Fruit fly (Drosophila melanogaster) whole organism, embryonic: ENCODE data around the gene rdhB.
A peak's percentile ranks its signal among the peaks of the same experiment; 100 is the strongest.

Experiments
- Ada2b ChIP-seq: fragments of 200-800 bp; sonication (Bioruptor generic); IDR thresholded peaks from 2 replicates; pipeline ENCODE4 v1.3.6; 2022; ENCODE audit warnings: missing biosample characterization, missing genetic modification characterization
- Asciz ChIP-seq: fragments of 200-800 bp; sonication (Bioruptor generic); optimal IDR thresholded peaks from 2 replicates; lab custom pipeline; 2017; ENCODE audit warnings: missing biosample characterization, mild to moderate bottlenecking, missing genetic modification characterization, missing genetic modification reagents
- BEAF-32 ChIP-seq: fragments of 200-800 bp; sonication (Bioruptor generic); optimal IDR thresholded peaks from 3 replicates; lab custom pipeline; 2017; ENCODE audit warnings: missing biosample characterization, missing genetic modification characterization, mild to moderate bottlenecking, moderate library complexity, missing genetic modification reagents
- CG10979 ChIP-seq: fragments of 200-800 bp; sonication (Bioruptor generic); optimal IDR thresholded peaks from 2 replicates; lab custom pipeline; 2018; ENCODE audit warnings: missing biosample characterization, mild to moderate bottlenecking, missing genetic modification characterization, moderate library complexity
- CG12744 ChIP-seq: fragments of 200-800 bp; sonication (Bioruptor generic); optimal IDR thresholded peaks from 2 replicates; lab custom pipeline; 2016; ENCODE audit warnings: missing biosample characterization, missing genetic modification characterization
- CG12769 ChIP-seq: fragments of 200-800 bp; sonication (Bioruptor generic); optimal IDR thresholded peaks from 2 replicates; lab custom pipeline; 2019; ENCODE audit warnings: missing biosample characterization, mild to moderate bottlenecking, missing genetic modification characterization, moderate library complexity
- CG13424 ChIP-seq: fragments of 200-800 bp; sonication (Bioruptor generic); optimal IDR thresholded peaks from 2 replicates; lab custom pipeline; 2019; ENCODE audit warnings: missing biosample characterization, mild to moderate bottlenecking, missing genetic modification characterization, moderate library complexity
- CG15514 ChIP-seq: fragments of 200-800 bp; sonication (Bioruptor generic); optimal IDR thresholded peaks from 3 replicates; lab custom pipeline; 2017; ENCODE audit warnings: missing biosample characterization, missing genetic modification characterization, mild to moderate bottlenecking, moderate library complexity, missing genetic modification reagents
- CG17328 ChIP-seq: fragments of 200-800 bp; sonication (Bioruptor generic); IDR thresholded peaks from 2 replicates; pipeline ENCODE4 v1.3.6; 2022; ENCODE audit warnings: missing biosample characterization, missing genetic modification characterization
- CG2120 ChIP-seq: fragments of 200-800 bp; sonication (Bioruptor generic); optimal IDR thresholded peaks from 3 replicates; lab custom pipeline; 2016; ENCODE audit warnings: missing biosample characterization, missing genetic modification characterization
- CG2889 ChIP-seq: fragments of 200-800 bp; sonication (Bioruptor generic); IDR thresholded peaks from 3 replicates; pipeline ENCODE4 v1.3.6; 2022; ENCODE audit warnings: missing biosample characterization, missing genetic modification characterization
- CG30020 ChIP-seq: fragments of 200-800 bp; optimal IDR thresholded peaks from 2 replicates; lab custom pipeline; 2019; ENCODE audit warnings: missing biosample characterization, mild to moderate bottlenecking, missing genetic modification characterization, moderate library complexity
- CG3281 ChIP-seq: fragments of 200-800 bp; sonication (Bioruptor generic); optimal IDR thresholded peaks from 3 replicates; lab custom pipeline; 2017; ENCODE audit warnings: missing biosample characterization, mild to moderate bottlenecking, missing genetic modification characterization
- CG3407 ChIP-seq: fragments of 200-800 bp; sonication (Bioruptor generic); optimal IDR thresholded peaks from 2 replicates; lab custom pipeline; 2018; ENCODE audit warnings: missing biosample characterization, mild to moderate bottlenecking, missing genetic modification characterization
- CG3838 ChIP-seq: fragments of 200-800 bp; sonication (Bioruptor generic); optimal IDR thresholded peaks from 3 replicates; lab custom pipeline; 2016; ENCODE audit warnings: missing biosample characterization, missing genetic modification characterization
- CG3995 ChIP-seq: fragments of 200-800 bp; sonication (Bioruptor generic); optimal IDR thresholded peaks from 3 replicates; lab custom pipeline; 2016; ENCODE audit warnings: missing biosample characterization, missing genetic modification characterization
- CG4282 ChIP-seq: fragments of 200-800 bp; sonication (Bioruptor generic); optimal IDR thresholded peaks from 2 replicates; lab custom pipeline; 2016; ENCODE audit warnings: missing biosample characterization, missing genetic modification characterization
- CG4360 ChIP-seq: fragments of 200-800 bp; sonication (Bioruptor generic); IDR thresholded peaks from 2 replicates; pipeline ENCODE4 v1.3.6; 2022; ENCODE audit warnings: missing biosample characterization, missing genetic modification characterization
- CG4404 ChIP-seq: fragments of 200-800 bp; sonication (Bioruptor generic); IDR thresholded peaks from 2 replicates; pipeline ENCODE4 v1.3.6; 2022; ENCODE audit warnings: missing biosample characterization, missing genetic modification characterization
- CG5953 ChIP-seq: fragments of 200-800 bp; sonication (Bioruptor generic); IDR thresholded peaks from 2 replicates; pipeline ENCODE4 v1.3.6; 2022; ENCODE audit warnings: missing biosample characterization, missing genetic modification characterization
- CG9797 ChIP-seq: fragments of 200-800 bp; sonication (Bioruptor generic); optimal IDR thresholded peaks from 3 replicates; lab custom pipeline; 2018; ENCODE audit warnings: missing biosample characterization, mild to moderate bottlenecking, missing genetic modification characterization
- CrebB ChIP-seq: fragments of 200-800 bp; sonication (Bioruptor generic); optimal IDR thresholded peaks from 3 replicates; lab custom pipeline; 2018; ENCODE audit warnings: missing biosample characterization, mild to moderate bottlenecking, missing genetic modification characterization
- D19A ChIP-seq: fragments of 200-800 bp; optimal IDR thresholded peaks from 3 replicates; lab custom pipeline; 2019; ENCODE audit warnings: missing biosample characterization, mild to moderate bottlenecking, missing genetic modification characterization, moderate library complexity
- D19B ChIP-seq: fragments of 200-800 bp; sonication (Bioruptor generic); optimal IDR thresholded peaks from 2 replicates; lab custom pipeline; 2017; ENCODE audit warnings: missing biosample characterization, mild to moderate bottlenecking, missing genetic modification characterization
- Deaf1 ChIP-seq: fragments of 200-800 bp; optimal IDR thresholded peaks from 3 replicates; lab custom pipeline; 2019; ENCODE audit warnings: missing biosample characterization, mild to moderate bottlenecking, missing genetic modification characterization, moderate library complexity
- Drgx ChIP-seq: fragments of 200-800 bp; sonication (Bioruptor generic); IDR thresholded peaks from 2 replicates; pipeline ENCODE4 v1.3.6; 2022; ENCODE audit warnings: missing biosample characterization, missing genetic modification characterization
- E2f2 ChIP-seq: fragments of 200-800 bp; sonication (Bioruptor generic); IDR thresholded peaks from 2 replicates; pipeline ENCODE4 v1.3.6; 2022; ENCODE audit warnings: missing biosample characterization, missing genetic modification characterization
- HLH3B ChIP-seq: fragments of 200-800 bp; sonication (Bioruptor generic); IDR thresholded peaks from 2 replicates; pipeline ENCODE4 v1.3.6; 2022; ENCODE audit warnings: missing biosample characterization, missing genetic modification characterization
- HmgZ ChIP-seq: fragments of 200-800 bp; sonication (Bioruptor generic); optimal IDR thresholded peaks from 2 replicates; lab custom pipeline; 2018; ENCODE audit warnings: missing biosample characterization, mild to moderate bottlenecking, missing genetic modification characterization
- Med ChIP-seq: fragments of 200-800 bp; sonication (Bioruptor generic); peaks from one replicate; lab custom pipeline; 2016; ENCODE audit warnings: missing biosample characterization, missing genetic modification characterization, mild to moderate bottlenecking, inconsistent platforms, moderate library complexity
- Nf-YB ChIP-seq: fragments of 200-800 bp; sonication (Bioruptor generic); optimal IDR thresholded peaks from 3 replicates; lab custom pipeline; 2019; ENCODE audit warnings: missing biosample characterization, mild to moderate bottlenecking, missing genetic modification characterization, moderate library complexity
- PHDP ChIP-seq: fragments of 200-800 bp; sonication (Bioruptor generic); optimal IDR thresholded peaks from 3 replicates; lab custom pipeline; 2018; ENCODE audit warnings: missing biosample characterization, mild to moderate bottlenecking, missing genetic modification characterization, moderate library complexity
- Sox100B ChIP-seq: fragments of 200-800 bp; sonication (Bioruptor generic); optimal IDR thresholded peaks from 3 replicates; lab custom pipeline; 2018; ENCODE audit warnings: missing biosample characterization, mild to moderate bottlenecking, missing genetic modification characterization
- Stat92E ChIP-seq, 3 experiments: fragments of >200 bp in 2 of 3; fragments of 200-800 bp in 1 of 3; sonication (Bioruptor generic) in 1 of 3; optimal IDR thresholded peaks; 2 replicates each; lab custom pipeline; 2017 to 2019; ENCODE audit warnings: missing biosample characterization in 3 of 3, missing genetic modification characterization in 3 of 3, mild to moderate bottlenecking in 1 of 3, moderate library complexity in 1 of 3
- Trl ChIP-seq, 3 experiments: fragments of >200 bp in 2 of 3; fragments of 200-800 bp in 1 of 3; sonication (Bioruptor generic) in 1 of 3; optimal IDR thresholded peaks; 2 replicates in 1 of 3; 3 replicates in 2 of 3; lab custom pipeline; 2016 to 2017; ENCODE audit warnings: missing biosample characterization in 1 of 3, missing genetic modification characterization in 1 of 3
- bcd ChIP-seq: fragments of 200-800 bp; sonication (Bioruptor generic); optimal IDR thresholded peaks from 2 replicates; lab custom pipeline; 2017; ENCODE audit warnings: missing biosample characterization, mild to moderate bottlenecking, missing genetic modification characterization
- ci ChIP-seq: fragments of 200-800 bp; sonication (Bioruptor generic); IDR thresholded peaks from 3 replicates; pipeline ENCODE4 v1.3.6; 2022; ENCODE audit warnings: missing biosample characterization, missing genetic modification characterization
- exex ChIP-seq: fragments of 200-800 bp; sonication (Bioruptor generic); optimal IDR thresholded peaks from 4 replicates; lab custom pipeline; 2018; ENCODE audit warnings: missing biosample characterization, mild to moderate bottlenecking, missing genetic modification characterization, moderate library complexity
- fd3F ChIP-seq: fragments of 200-800 bp; sonication (Bioruptor generic); optimal IDR thresholded peaks from 2 replicates; lab custom pipeline; 2018; ENCODE audit warnings: missing biosample characterization, mild to moderate bottlenecking, missing genetic modification characterization, moderate library complexity
- grn ChIP-seq: fragments of 200-800 bp; sonication (Bioruptor generic); optimal IDR thresholded peaks from 3 replicates; lab custom pipeline; 2017; ENCODE audit warnings: missing biosample characterization, missing genetic modification characterization
- lilli ChIP-seq: fragments of 200-800 bp; sonication (Bioruptor generic); optimal IDR thresholded peaks from 3 replicates; lab custom pipeline; 2016; ENCODE audit warnings: missing biosample characterization, missing genetic modification characterization
- phol ChIP-seq: fragments of 200-800 bp; sonication (Bioruptor generic); optimal IDR thresholded peaks from 3 replicates; lab custom pipeline; 2018; ENCODE audit warnings: missing biosample characterization, mild to moderate bottlenecking, missing genetic modification characterization, moderate library complexity
- row ChIP-seq: fragments of 200-800 bp; sonication (Bioruptor generic); IDR thresholded peaks from 3 replicates; pipeline ENCODE4 v1.3.6; 2022; ENCODE audit warnings: missing biosample characterization, missing genetic modification characterization
- sqz ChIP-seq: fragments of 200-800 bp; sonication (Bioruptor generic); optimal IDR thresholded peaks from 3 replicates; lab custom pipeline; 2018; ENCODE audit warnings: missing biosample characterization, mild to moderate bottlenecking, missing genetic modification characterization
- tll ChIP-seq, 2 experiments: fragments of 200-800 bp in 1 of 2; fragments of >200 bp in 1 of 2; sonication (Bioruptor generic) in 1 of 2; optimal IDR thresholded peaks; 2 replicates each; lab custom pipeline; 2017 to 2019; ENCODE audit warnings: missing biosample characterization in 2 of 2, missing genetic modification characterization in 2 of 2, mild to moderate bottlenecking in 1 of 2, moderate library complexity in 1 of 2
- ttk ChIP-seq: fragments of 200-800 bp; sonication (Bioruptor generic); IDR thresholded peaks from 2 replicates; pipeline ENCODE4 v2.1.2; 2022; ENCODE audit warnings: missing biosample characterization, missing genetic modification characterization
- zfh2 ChIP-seq: fragments of 200-800 bp; sonication (Bioruptor generic); optimal IDR thresholded peaks from 2 replicates; lab custom pipeline; 2016; ENCODE audit warnings: missing biosample characterization, missing genetic modification characterization

rdhB gene

DNA sequence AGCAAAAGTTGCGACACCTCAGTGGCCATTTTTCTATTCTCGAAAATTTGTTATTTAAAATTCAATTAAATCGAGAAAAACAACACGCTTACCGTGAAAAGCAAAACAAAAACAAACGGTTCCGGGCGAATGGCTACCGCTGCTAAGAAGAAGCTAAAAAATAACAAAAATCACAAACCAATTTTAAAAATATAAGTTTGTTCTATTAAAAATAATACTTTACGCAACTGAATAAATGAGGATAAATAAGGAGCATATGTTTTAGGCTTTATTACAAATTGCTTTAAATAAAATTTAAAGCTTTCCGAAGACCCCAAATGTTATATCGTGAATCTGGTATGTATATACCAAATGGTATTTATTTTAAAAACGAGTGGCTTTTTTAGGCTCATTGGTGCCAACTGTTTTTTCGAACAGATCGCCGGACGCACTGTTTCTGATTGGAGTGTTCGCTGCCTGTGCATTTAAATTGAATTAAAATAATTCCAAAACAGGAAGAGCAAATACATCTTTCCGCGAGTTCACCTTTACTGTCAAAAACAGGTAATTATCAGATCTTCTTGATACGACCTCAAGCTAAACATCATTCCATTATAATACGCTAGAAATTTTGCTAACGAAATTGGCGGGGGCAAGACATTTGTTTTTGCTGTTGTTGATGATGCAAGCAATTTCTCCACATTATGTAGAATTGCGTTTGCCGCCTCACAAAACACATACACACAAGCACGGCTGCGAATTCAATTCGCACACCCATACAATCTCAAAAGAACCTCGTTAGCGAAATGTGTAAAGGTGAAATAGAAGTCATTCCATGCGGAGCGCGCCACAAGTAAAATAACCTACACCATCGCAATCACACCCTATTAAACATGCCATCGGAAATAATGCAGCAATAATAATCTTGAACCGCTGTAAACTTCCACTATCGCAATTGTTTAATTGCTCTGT is 15.9 kb downstream of the rdhB start, which contains the start of the genes Polr3F and PyK (continued):
- TF ChIP-seq grn (GFP tag; lab: Kevin White, UChicago) (no peak), row (peak; percentile 74), ci (GFP tag; lab: Robert Waterston, UW) (peak; percentile 33; the same call in 1 of the 3 replicates), CrebB (tag; lab: Kevin White, UChicago) (no peak), CG17328 (GFP tag; lab: Robert Waterston, UW) (peak; percentile 31; the same call in 1 of the 2 replicates), Drgx (GFP tag; lab: Robert Waterston, UW) (peak; percentile 14; the same call in 1 of the 2 replicates), zfh2 (peak; percentile 15), ttk (GFP tag; lab: Robert Waterston, UW) (no peak), tll (GFP tag; optimal IDR thresholded peaks at IDR 0.05; lab: Kevin White, UChicago) (no peak), CG13424 (tag; lab: Kevin White, UChicago) (peak; percentile 46), CG12744 (GFP tag; lab: Kevin White, UChicago) (no peak), CG9797 (GFP tag; lab: Kevin White, UChicago) (peak; percentile 40), HLH3B (GFP tag; lab: Robert Waterston, UW) (no peak), BEAF-32 (GFP tag; lab: Kevin White, UChicago) (peak; percentile 50), Ada2b (GFP tag; lab: Robert Waterston, UW) (no peak; the same call in 1 of the 2 replicates), CG4282 (no peak), Trl (optimal IDR thresholded peaks at IDR 0.05; lab: Kevin White, UChicago) (no peak), Trl (GFP tag; optimal IDR thresholded peaks at IDR 0.05; lab: Kevin White, UChicago) (no peak), CG10979 (tag; lab: Kevin White, UChicago) (peak; percentile 1), D19B (GFP tag; lab: Kevin White, UChicago) (peak; percentile 6), phol (peak; percentile 47), exex (peak; percentile 10), CG2889 (GFP tag; lab: Robert Waterston, UW) (no peak), Asciz (GFP tag; lab: Kevin White, UChicago) (no peak), D19A (tag; lab: Kevin White, UChicago) (peak; percentile 7), Deaf1 (peak; percentile 2), Sox100B (GFP tag; lab: Kevin White, UChicago) (peak; percentile 11), Med (GFP tag; lab: Kevin White, UChicago) (peak; percentile 60), E2f2 (peak; percentile 71), HmgZ (no peak), CG15514 (GFP tag; lab: Kevin White, UChicago) (peak; percentile 66), lilli (GFP tag; lab: Kevin White, UChicago) (peak; percentile 56), CG5953 (GFP tag; lab: Robert Waterston, UW) (no peak), PHDP (peak; percentile 56), CG3407 (GFP tag; lab: Kevin White, UChicago) (no peak), CG3995 (GFP tag; lab: Kevin White, UChicago) (peak; percentile 93), fd3F (GFP tag; lab: Kevin White, UChicago) (no peak), Nf-YB (GFP tag; lab: Kevin White, UChicago) (peak; percentile 14), CG3281 (GFP tag; lab: Kevin White, UChicago) (no peak), CG4404 (GFP tag; lab: Robert Waterston, UW) (no peak), sqz (GFP tag; lab: Kevin White, UChicago) (peak; percentile 33), CG2120 (peak; percentile 52), Stat92E (GFP tag; optimal IDR thresholded peaks at IDR 0.05; lab: Kevin White, UChicago) (peak in 1 of 3 experiments; percentile 51), bcd (GFP tag; lab: Kevin White, UChicago) (no peak), CG30020 (tag; lab: Kevin White, UChicago) (peak; percentile 38), CG3838 (peak; percentile 26), CG12769 (tag; lab: Kevin White, UChicago) (no peak), CG4360 (GFP tag; lab: Robert Waterston, UW) (no peak)
